Fruit fly (Drosophila melanogaster): ENCODE results near the gene rn.

- no peak for TF ChIP-seq pad (GFP tag; optimal IDR thresholded peaks at IDR 0.05)
- TF ChIP-seq kay (GFP tag; ENCODE audit: borderline replicate concordance), result no peak
- TF ChIP-seq Mnt (GFP tag; optimal IDR thresholded peaks at IDR 0.05), result no peak
- no peak for TF ChIP-seq CG14711 (tag; optimal IDR thresholded peaks at IDR 0.05)
- no peak for TF ChIP-seq CG1620 (GFP tag; optimal IDR thresholded peaks at IDR 0.05)
Measured at dm6 chr3R:7251857-7252256, 57.6 kb downstream of the rn start, which contains the start of gene Obp84a.
